Worm (Caenorhabditis elegans) whole organism, mixed stage, embryonic: ENCODE data around the gene C27B7.6.

Source experiments
- cnd-1 ChIP-seq: fragments of 200-800 bp; sonication (Bioruptor generic); optimal IDR thresholded peaks from 2 replicates; lab custom pipeline; 2018; ENCODE audit warnings: mild to moderate bottlenecking, missing genetic modification characterization, missing compliant biosample characterization
- nhr-76 ChIP-seq: sonication (generic microtip); optimal IDR thresholded peaks from 2 replicates; lab custom pipeline; 2017; ENCODE audit warnings: missing biosample characterization, missing genetic modification characterization
- snpc-4 ChIP-seq: fragments of 150-350 bp; optimal IDR thresholded peaks from 2 replicates; lab custom pipeline; 2014; ENCODE audit warnings: missing biosample characterization, missing genetic modification characterization
- unc-39 ChIP-seq: fragments of 150-350 bp; optimal IDR thresholded peaks from 2 replicates; lab custom pipeline; 2014; ENCODE audit warnings: missing biosample characterization, missing genetic modification characterization
- zip-8 ChIP-seq: fragments of 150-350 bp; optimal IDR thresholded peaks from 2 replicates; lab custom pipeline; 2014; ENCODE audit warnings: missing biosample characterization, missing genetic modification characterization

ce11 chrIV:8906743-8907142, 598 bp upstream of the C27B7.6 start, which contains the start of gene C27B7.7:
- TF ChIP-seq cnd-1 (tag; lab: Kevin White, UChicago) (no peak), unc-39 (tag; lab: Kevin White, UChicago) (no peak), snpc-4 (tag; lab: Kevin White, UChicago) (no peak), zip-8 (tag; lab: Kevin White, UChicago) (no peak), nhr-76 (tag; lab: Kevin White, UChicago) (no peak)
